Fruit fly (Drosophila melanogaster) whole organism, embryonic: ENCODE data around the gene CG14598.
A peak's percentile ranks its signal among the peaks of the same experiment; 100 is the strongest.

ENCODE experiments used
- Atf6 ChIP-seq: fragments of 200-800 bp; sonication (Bioruptor generic); IDR thresholded peaks from 2 replicates; pipeline ENCODE4 v1.3.6; 2022; ENCODE audit warnings: missing biosample characterization, missing genetic modification characterization
- CG10543 ChIP-seq: fragments of 200-800 bp; sonication (Bioruptor generic); optimal IDR thresholded peaks from 3 replicates; lab custom pipeline; 2017; ENCODE audit warnings: missing biosample characterization, mild to moderate bottlenecking, missing genetic modification characterization, moderate library complexity
- CG11093 ChIP-seq: fragments of 200-800 bp; sonication (Bioruptor generic); IDR thresholded peaks from 3 replicates; pipeline ENCODE4 v1.3.6; 2022; ENCODE audit warnings: missing biosample characterization, missing genetic modification characterization
- CG1233 ChIP-seq: fragments of 200-800 bp; sonication (Bioruptor generic); optimal IDR thresholded peaks from 4 replicates; lab custom pipeline; 2018; ENCODE audit warnings: missing biosample characterization, mild to moderate bottlenecking, missing genetic modification characterization
- CG12659 ChIP-seq: fragments of 200-800 bp; sonication (Bioruptor generic); optimal IDR thresholded peaks from 3 replicates; lab custom pipeline; 2017; ENCODE audit warnings: mild to moderate bottlenecking, missing biosample characterization, missing genetic modification reagents, missing genetic modification characterization
- CG14050 ChIP-seq: fragments of 200-800 bp; sonication (Bioruptor generic); IDR thresholded peaks from 3 replicates; pipeline ENCODE4 v1.3.6; 2022; ENCODE audit warnings: missing biosample characterization, missing genetic modification characterization
- CG14860 ChIP-seq: fragments of 200-800 bp; sonication (Bioruptor generic); IDR thresholded peaks from 3 replicates; pipeline ENCODE4 v1.3.6; 2022; ENCODE audit warnings: missing biosample characterization, missing genetic modification characterization; ENCODE audit not compliant: partially characterized antibody
- CG1602 ChIP-seq: fragments of 200-800 bp; sonication (Bioruptor generic); optimal IDR thresholded peaks from 3 replicates; lab custom pipeline; 2016; ENCODE audit warnings: missing biosample characterization, missing genetic modification characterization
- CG17328 ChIP-seq: fragments of 200-800 bp; sonication (Bioruptor generic); IDR thresholded peaks from 2 replicates; pipeline ENCODE4 v1.3.6; 2022; ENCODE audit warnings: missing biosample characterization, missing genetic modification characterization
- CG17359 ChIP-seq: fragments of 200-800 bp; sonication (Bioruptor generic); optimal IDR thresholded peaks from 3 replicates; lab custom pipeline; 2018; ENCODE audit warnings: missing biosample characterization, mild to moderate bottlenecking, missing genetic modification characterization, moderate library complexity
- CG17829 ChIP-seq: fragments of 200-800 bp; optimal IDR thresholded peaks from 2 replicates; lab custom pipeline; 2019; ENCODE audit warnings: missing biosample characterization, mild to moderate bottlenecking, missing genetic modification characterization, moderate library complexity
- CG18619 ChIP-seq: fragments of 200-800 bp; sonication (Bioruptor generic); optimal IDR thresholded peaks from 3 replicates; lab custom pipeline; 2017; ENCODE audit warnings: missing biosample characterization, mild to moderate bottlenecking, missing genetic modification characterization
- CG2120 ChIP-seq: fragments of 200-800 bp; sonication (Bioruptor generic); optimal IDR thresholded peaks from 3 replicates; lab custom pipeline; 2016; ENCODE audit warnings: missing biosample characterization, missing genetic modification characterization
- CG3163 ChIP-seq: fragments of 200-800 bp; sonication (Bioruptor generic); optimal IDR thresholded peaks from 3 replicates; lab custom pipeline; 2016; ENCODE audit warnings: missing biosample characterization, missing genetic modification characterization
- CG32772 ChIP-seq: fragments of 200-800 bp; sonication (Bioruptor generic); IDR thresholded peaks from 2 replicates; pipeline ENCODE4 v1.3.6; 2022; ENCODE audit warnings: missing biosample characterization, missing genetic modification characterization
- CG3281 ChIP-seq: fragments of 200-800 bp; sonication (Bioruptor generic); optimal IDR thresholded peaks from 3 replicates; lab custom pipeline; 2017; ENCODE audit warnings: missing biosample characterization, mild to moderate bottlenecking, missing genetic modification characterization
- CG3407 ChIP-seq: fragments of 200-800 bp; sonication (Bioruptor generic); optimal IDR thresholded peaks from 2 replicates; lab custom pipeline; 2018; ENCODE audit warnings: missing biosample characterization, mild to moderate bottlenecking, missing genetic modification characterization
- CG3726 ChIP-seq: fragments of 200-800 bp; sonication (Bioruptor generic); IDR thresholded peaks from 3 replicates; pipeline ENCODE4, ENCODE4 v1.3.6; 2022; ENCODE audit warnings: missing biosample characterization, missing genetic modification characterization
- CG4424 ChIP-seq: fragments of 200-800 bp; sonication (Bioruptor generic); optimal IDR thresholded peaks from 3 replicates; lab custom pipeline; 2016; ENCODE audit warnings: missing biosample characterization, missing genetic modification characterization
- CG4707 ChIP-seq: fragments of 200-800 bp; sonication (Bioruptor generic); optimal IDR thresholded peaks from 2 replicates; lab custom pipeline; 2018; ENCODE audit warnings: missing biosample characterization, mild to moderate bottlenecking, missing genetic modification characterization, moderate library complexity
- CG7928 ChIP-seq: fragments of 200-800 bp; sonication (Bioruptor generic); optimal IDR thresholded peaks from 2 replicates; lab custom pipeline; 2017; ENCODE audit warnings: missing biosample characterization, mild to moderate bottlenecking, missing genetic modification characterization
- CG7963 ChIP-seq: fragments of 200-800 bp; sonication (Bioruptor generic); IDR thresholded peaks from 3 replicates; pipeline ENCODE4 v1.3.6; 2022; ENCODE audit warnings: missing biosample characterization, missing genetic modification characterization; ENCODE audit not compliant: partially characterized antibody
- Chrac-16 ChIP-seq: fragments of 200-800 bp; sonication (Bioruptor generic); optimal IDR thresholded peaks from 3 replicates; lab custom pipeline; 2016; ENCODE audit warnings: missing biosample characterization, missing genetic modification characterization
- GATAe ChIP-seq: fragments of 200-800 bp; sonication (Bioruptor generic); conservative IDR thresholded peaks from 2 replicates; pipeline ENCODE4 v1.3.6; 2022; ENCODE audit warnings: missing biosample characterization, missing genetic modification characterization
- H15 ChIP-seq: fragments of 200-800 bp; sonication (Bioruptor generic); IDR thresholded peaks from 3 replicates; pipeline ENCODE4 v1.3.6; 2022; ENCODE audit warnings: missing biosample characterization, missing genetic modification characterization
- Hand ChIP-seq: fragments of 200-800 bp; sonication (Bioruptor generic); optimal IDR thresholded peaks from 2 replicates; lab custom pipeline; 2017; ENCODE audit warnings: mild to moderate bottlenecking, missing biosample characterization, missing genetic modification reagents, missing genetic modification characterization
- Hr51 ChIP-seq, 2 experiments: fragments of 200-800 bp; sonication (Bioruptor generic); optimal IDR thresholded peaks; 2 replicates in 1 of 2; 3 replicates in 1 of 2; lab custom pipeline; 2016 to 2018; ENCODE audit warnings: missing biosample characterization in 2 of 2, missing genetic modification characterization in 2 of 2, mild to moderate bottlenecking in 1 of 2, moderate library complexity in 1 of 2
- Jarid2 ChIP-seq: fragments of 200-800 bp; sonication (Bioruptor generic); optimal IDR thresholded peaks from 3 replicates; lab custom pipeline; 2017; ENCODE audit warnings: mild to moderate bottlenecking, missing biosample characterization, missing genetic modification reagents, missing genetic modification characterization
- NC2β ChIP-seq: fragments of 200-800 bp; sonication (Bioruptor generic); optimal IDR thresholded peaks from 2 replicates; lab custom pipeline; 2016; ENCODE audit warnings: missing biosample characterization, missing genetic modification characterization
- Ptx1 ChIP-seq: fragments of 200-800 bp; sonication (Bioruptor generic); IDR thresholded peaks from 2 replicates; pipeline ENCODE4 v1.3.6; 2022; ENCODE audit warnings: missing biosample characterization, missing genetic modification characterization
- Xbp1 ChIP-seq: fragments of 200-800 bp; sonication (Bioruptor generic); optimal IDR thresholded peaks from 3 replicates; lab custom pipeline; 2016; ENCODE audit warnings: missing biosample characterization, mild to moderate bottlenecking, missing genetic modification characterization
- al ChIP-seq: fragments of 200-800 bp; sonication (Bioruptor generic); IDR thresholded peaks from 2 replicates; pipeline ENCODE4 v1.3.6; 2022; ENCODE audit warnings: missing biosample characterization, missing genetic modification characterization
- caup ChIP-seq: fragments of 200-800 bp; sonication (Bioruptor generic); optimal IDR thresholded peaks from 3 replicates; lab custom pipeline; 2017; ENCODE audit warnings: missing biosample characterization, mild to moderate bottlenecking, missing genetic modification characterization, moderate library complexity; ENCODE audit not compliant: severe bottlenecking
- ci ChIP-seq: fragments of 200-800 bp; sonication (Bioruptor generic); IDR thresholded peaks from 3 replicates; pipeline ENCODE4 v1.3.6; 2022; ENCODE audit warnings: missing biosample characterization, missing genetic modification characterization
- fd96Cb ChIP-seq: fragments of 200-800 bp; sonication (Bioruptor generic); optimal IDR thresholded peaks from 2 replicates; lab custom pipeline; 2018; ENCODE audit warnings: missing biosample characterization, mild to moderate bottlenecking, missing genetic modification characterization, moderate library complexity
- gce ChIP-seq: fragments of 200-800 bp; sonication (Bioruptor generic); IDR thresholded peaks from 3 replicates; pipeline ENCODE4 v1.3.6; 2022; ENCODE audit warnings: missing biosample characterization, missing genetic modification characterization
- gcm2 ChIP-seq: fragments of 200-800 bp; sonication (Bioruptor generic); optimal IDR thresholded peaks from 2 replicates; lab custom pipeline; 2016; ENCODE audit warnings: missing biosample characterization, missing genetic modification characterization
- gsb ChIP-seq: fragments of 200-800 bp; sonication (Bioruptor generic); IDR thresholded peaks from 2 replicates; pipeline ENCODE4 v1.3.6; 2022; ENCODE audit warnings: missing biosample characterization, missing genetic modification characterization
- jing ChIP-seq: fragments of 200-800 bp; sonication (Bioruptor generic); optimal IDR thresholded peaks from 2 replicates; lab custom pipeline; 2018; ENCODE audit warnings: missing biosample characterization, mild to moderate bottlenecking, missing genetic modification characterization
- jumu ChIP-seq: fragments of 200-800 bp; sonication (Bioruptor generic); optimal IDR thresholded peaks from 3 replicates; lab custom pipeline; 2016; ENCODE audit warnings: missing biosample characterization, missing genetic modification characterization
- luna ChIP-seq: fragments of 200-800 bp; sonication (Bioruptor generic); optimal IDR thresholded peaks from 2 replicates; lab custom pipeline; 2016; ENCODE audit warnings: missing biosample characterization, missing genetic modification characterization
- nmo ChIP-seq: fragments of 200-800 bp; sonication (Bioruptor generic); optimal IDR thresholded peaks from 2 replicates; lab custom pipeline; 2018; ENCODE audit warnings: missing biosample characterization, mild to moderate bottlenecking, missing genetic modification characterization, moderate library complexity
- nom ChIP-seq: fragments of 200-800 bp; sonication (Bioruptor generic); optimal IDR thresholded peaks from 2 replicates; lab custom pipeline; 2017; ENCODE audit warnings: missing biosample characterization, missing genetic modification characterization, mild to moderate bottlenecking, moderate library complexity, missing genetic modification reagents
- org-1 ChIP-seq: fragments of 200-800 bp; sonication (Bioruptor generic); optimal IDR thresholded peaks from 2 replicates; lab custom pipeline; 2017; ENCODE audit warnings: missing biosample characterization, missing genetic modification characterization
- p53 ChIP-seq: fragments of 200-800 bp; sonication (Bioruptor generic); optimal IDR thresholded peaks from 2 replicates; lab custom pipeline; 2016; ENCODE audit warnings: missing biosample characterization, missing genetic modification characterization
- pb ChIP-seq: fragments of 200-800 bp; sonication (Bioruptor generic); optimal IDR thresholded peaks from 3 replicates; lab custom pipeline; 2016; ENCODE audit warnings: missing biosample characterization, missing genetic modification characterization
- salm ChIP-seq: fragments of 200-800 bp; sonication (Bioruptor generic); optimal IDR thresholded peaks from 2 replicates; lab custom pipeline; 2018; ENCODE audit warnings: missing biosample characterization, mild to moderate bottlenecking, missing genetic modification characterization
- sens ChIP-seq: fragments of 200-800 bp; sonication (Bioruptor generic); peaks from one replicate; lab custom pipeline; 2016; ENCODE audit warnings: missing biosample characterization, missing genetic modification characterization
- stwl ChIP-seq: fragments of 200-800 bp; sonication (Bioruptor generic); optimal IDR thresholded peaks from 3 replicates; lab custom pipeline; 2018; ENCODE audit warnings: missing biosample characterization, mild to moderate bottlenecking, missing genetic modification characterization, moderate library complexity
- tup ChIP-seq: fragments of 200-800 bp; sonication (Bioruptor generic); optimal IDR thresholded peaks from 2 replicates; lab custom pipeline; 2016; ENCODE audit warnings: missing biosample characterization, mild to moderate bottlenecking, missing genetic modification characterization, moderate library complexity
- wor ChIP-seq: fragments of 200-800 bp; sonication (Bioruptor generic); IDR thresholded peaks from 2 replicates; pipeline ENCODE4 v1.3.6; 2022; ENCODE audit warnings: missing biosample characterization, missing genetic modification characterization

The CG14598 gene

dm6 chr3R:7489902-7490301 lies 50.3 kb downstream of the CG14598 start:
- TF ChIP-seq stwl (tag; lab: Kevin White, UChicago) (no peak), gsb (GFP tag; lab: Robert Waterston, UW) (no peak), Atf6 (GFP tag; lab: Robert Waterston, UW) (no peak), CG32772 (GFP tag; lab: Robert Waterston, UW) (no peak), GATAe (GFP tag; lab: Robert Waterston, UW) (no peak), al (GFP tag; lab: Robert Waterston, UW) (no peak), CG3163 (GFP tag; lab: Kevin White, UChicago) (no peak), Xbp1 (GFP tag; lab: Kevin White, UChicago) (no peak), CG4707 (GFP tag; lab: Kevin White, UChicago) (no peak), CG1233 (GFP tag; lab: Kevin White, UChicago) (no peak), org-1 (no peak), nom (no peak), tup (no peak), CG7928 (GFP tag; lab: Kevin White, UChicago) (no peak), ci (GFP tag; lab: Robert Waterston, UW) (no peak), luna (GFP tag; lab: Kevin White, UChicago) (no peak), CG10543 (GFP tag; lab: Kevin White, UChicago) (no peak), CG17829 (tag; lab: Kevin White, UChicago) (no peak)

dm6 chr3R:7490884-7491283 lies 51.3 kb downstream of the CG14598 start:
- TF ChIP-seq jing (GFP tag; lab: Kevin White, UChicago) (peak; percentile 34), Jarid2 (GFP tag; lab: Kevin White, UChicago) (no peak), CG17359 (tag; lab: Kevin White, UChicago) (peak; percentile 80), nmo (peak; percentile 83), CG18619 (GFP tag; lab: Kevin White, UChicago) (peak; percentile 21), fd96Cb (peak; percentile 75), Hr51 (GFP tag; optimal IDR thresholded peaks at IDR 0.05; lab: Kevin White, UChicago) (peak in 1 of 2 experiments; percentile 92), CG17328 (GFP tag; lab: Robert Waterston, UW) (peak; percentile 19; the same call in 1 of the 2 replicates), CG14050 (GFP tag; lab: Robert Waterston, UW) (peak; percentile 31; the same call in 2 of the 3 replicates), gcm2 (GFP tag; lab: Kevin White, UChicago) (no peak), CG11093 (GFP tag; lab: Robert Waterston, UW) (no peak), Hand (GFP tag; lab: Kevin White, UChicago) (no peak), pb (GFP tag; lab: Kevin White, UChicago) (no peak), gce (GFP tag; lab: Robert Waterston, UW) (0 out of 3 replicates have a peak, but pooled peaks have one; percentile 10), CG3726 (GFP tag; lab: Robert Waterston, UW) (no peak), sens (peak; percentile 69), CG14860 (GFP tag; lab: Robert Waterston, UW) (no peak), wor (GFP tag; lab: Robert Waterston, UW) (peak; percentile 46; the same call in 1 of the 2 replicates), CG1602 (peak; percentile 55), jumu (GFP tag; lab: Kevin White, UChicago) (no peak), CG2120 (GFP tag; lab: Kevin White, UChicago) (no peak), H15 (GFP tag; lab: Robert Waterston, UW) (0 out of 3 replicates have a peak, but pooled peaks have one; percentile 38), caup (GFP tag; lab: Kevin White, UChicago) (no peak), Ptx1 (GFP tag; lab: Robert Waterston, UW) (peak; percentile 66), CG3407 (GFP tag; lab: Kevin White, UChicago) (peak; percentile 21), CG7963 (GFP tag; lab: Robert Waterston, UW) (no peak), CG4424 (GFP tag; lab: Kevin White, UChicago) (peak; percentile 67), CG12659 (peak; percentile 68), NC2β (GFP tag; lab: Kevin White, UChicago) (no peak), CG3281 (GFP tag; lab: Kevin White, UChicago) (peak; percentile 21), Chrac-16 (GFP tag; lab: Kevin White, UChicago) (peak; percentile 31), salm (tag; lab: Kevin White, UChicago) (peak; percentile 27), p53 (GFP tag; lab: Kevin White, UChicago) (no peak)
